Fruit fly (Drosophila melanogaster): ENCODE results near the gene IFT46.

IFT46 gene

DNA sequence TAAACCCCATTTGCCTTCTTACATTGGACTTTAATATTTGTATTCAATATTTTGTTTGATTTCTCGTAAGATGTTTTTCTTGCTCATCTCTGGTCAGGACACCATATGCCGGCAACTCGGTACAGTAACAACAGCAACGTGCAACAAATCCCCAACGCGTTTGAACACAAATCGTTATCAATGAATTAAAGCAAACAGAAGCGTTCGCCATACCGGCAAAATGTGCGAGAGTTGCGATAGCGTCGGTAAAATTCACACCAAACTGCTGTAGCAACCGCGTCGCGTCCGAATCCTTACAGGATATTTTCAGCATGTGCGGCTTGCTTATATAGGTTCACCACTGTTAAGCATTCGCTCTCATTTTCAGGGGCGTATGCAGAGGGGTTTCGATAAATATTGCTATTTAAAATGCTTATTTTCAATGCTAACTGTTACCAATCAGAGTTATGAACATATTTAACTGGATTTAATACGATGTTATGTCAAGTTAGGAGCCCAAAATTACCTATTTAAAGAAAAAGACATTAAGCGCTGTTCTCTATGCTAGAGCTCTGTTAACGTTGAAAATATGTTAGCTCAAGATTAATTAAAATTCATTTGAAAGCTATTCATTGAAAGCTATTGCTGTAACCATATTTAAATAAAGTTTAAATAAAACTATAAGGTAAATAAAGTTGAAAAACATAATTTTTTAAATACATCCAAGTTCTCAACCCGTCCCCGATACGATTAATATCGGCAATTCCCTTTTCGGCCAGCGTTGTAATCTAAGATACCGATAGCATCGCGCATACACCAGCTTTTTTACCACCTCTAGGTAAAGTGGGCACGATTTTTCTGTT, 25.6 kb downstream of the IFT46 start, which contains the start of the genes Pde11 and CG15160 (continued):
- TF ChIP-seq stwl (tag; optimal IDR thresholded peaks at IDR 0.05) (peak; percentile 85), ato (GFP tag; IDR thresholded peaks at IDR 0.05; ENCODE audit: partially characterized antibody) (peak; percentile 98), CG14441 (GFP tag; IDR thresholded peaks at IDR 0.05) (no peak; the same call in 1 of the 2 replicates), Pdp1 (GFP tag; optimal IDR thresholded peaks at IDR 0.05) (no peak), croc (GFP tag; conservative IDR thresholded peaks at IDR 0.05) (no peak), Lhr (GFP tag; optimal IDR thresholded peaks at IDR 0.05) (peak; percentile 78), CG5180 (GFP tag; optimal IDR thresholded peaks at IDR 0.05) (peak; percentile 91), pho (GFP tag; optimal IDR thresholded peaks at IDR 0.05) (peak; percentile 56), shn (GFP tag; optimal IDR thresholded peaks at IDR 0.05) (no peak), CG31224 (GFP tag; IDR thresholded peaks at IDR 0.05) (no peak), sug (tag; optimal IDR thresholded peaks at IDR 0.05) (peak; percentile 39), onecut (GFP tag; IDR thresholded peaks at IDR 0.05) (no peak), Hmx (GFP tag; optimal IDR thresholded peaks at IDR 0.05) (no peak), CG17612 (GFP tag; IDR thresholded peaks at IDR 0.05) (no peak), CG10979 (tag; optimal IDR thresholded peaks at IDR 0.05) (no peak), Hr78 (GFP tag; optimal IDR thresholded peaks at IDR 0.05) (no peak), Side (GFP tag; optimal IDR thresholded peaks at IDR 0.05) (no peak), vfl (GFP tag; optimal IDR thresholded peaks at IDR 0.05) (peak; percentile 50), tin (GFP tag; optimal IDR thresholded peaks at IDR 0.05) (peak; percentile 1), CG7839 (tag; optimal IDR thresholded peaks at IDR 0.05) (no peak), Trl (optimal IDR thresholded peaks at IDR 0.05) (no peak), Trl (GFP tag; optimal IDR thresholded peaks at IDR 0.05) (no peak), ems (GFP tag; optimal IDR thresholded peaks at IDR 0.05) (peak; percentile 19), CG12219 (GFP tag; optimal IDR thresholded peaks at IDR 0.05) (no peak), D19A (tag; optimal IDR thresholded peaks at IDR 0.05) (no peak), Ptx1 (GFP tag; IDR thresholded peaks at IDR 0.05) (peak; percentile 40), CG34224 (GFP tag; IDR thresholded peaks at IDR 0.05; ENCODE audit: partially characterized antibody) (peak; percentile 94), CG7357 (GFP tag; IDR thresholded peaks at IDR 0.05) (no peak), ttk (GFP tag; IDR thresholded peaks at IDR 0.05) (no peak), Kr (GFP tag; optimal IDR thresholded peaks at IDR 0.05) (no peak), Atf3 (GFP tag; optimal IDR thresholded peaks at IDR 0.05) (no peak), sens-2 (GFP tag; IDR thresholded peaks at IDR 0.05) (no peak), Opbp (GFP tag; IDR thresholded peaks at IDR 0.05; ENCODE audit: partially characterized antibody) (peak; percentile 99), ro (GFP tag; IDR thresholded peaks at IDR 0.05) (no peak), NK7.1 (GFP tag; optimal IDR thresholded peaks at IDR 0.05) (peak; percentile 45), CG15011 (GFP tag; optimal IDR thresholded peaks at IDR 0.05) (no peak), Dip2 (GFP tag; IDR thresholded peaks at IDR 0.05) (no peak), mam (GFP tag; optimal IDR thresholded peaks at IDR 0.05) (peak; percentile 50), CG8924 (tag; optimal IDR thresholded peaks at IDR 0.05) (peak; percentile 4), bigmax (GFP tag; optimal IDR thresholded peaks at IDR 0.05) (no peak), CG11085 (GFP tag; IDR thresholded peaks at IDR 0.05) (peak; percentile 63), CG17829 (tag; optimal IDR thresholded peaks at IDR 0.05) (peak; percentile 54), CG7963 (GFP tag; IDR thresholded peaks at IDR 0.05; ENCODE audit: partially characterized antibody) (peak; percentile 99), CG33557 (GFP tag; optimal IDR thresholded peaks at IDR 0.05) (peak; percentile 20), zen (tag; optimal IDR thresholded peaks at IDR 0.05) (peak; percentile 17), insv (GFP tag; optimal IDR thresholded peaks at IDR 0.05) (peak in 1 of 2 experiments; percentile 49), CG4282 (GFP tag; optimal IDR thresholded peaks at IDR 0.05) (no peak), cad (GFP tag; optimal IDR thresholded peaks at IDR 0.05) (no peak), Adf1 (GFP tag; IDR thresholded peaks at IDR 0.05) (no peak), psq (GFP tag; optimal IDR thresholded peaks at IDR 0.05) (peak; percentile 32)
